Fruit fly (Drosophila melanogaster): ENCODE data around the gene RpL7-like.

RpL7-like gene

dm6 chr2L:12006397-12007330, 49.5 kb upstream of the RpL7-like start (continued):
- TF ChIP-seq Deaf1 (tag; optimal IDR thresholded peaks at IDR 0.05) (peak; percentile 77), croc (GFP tag; conservative IDR thresholded peaks at IDR 0.05) (peak; percentile 92), CG42726 (GFP tag; IDR thresholded peaks at IDR 0.05; ENCODE audit: partially characterized antibody) (no peak), CG6654 (GFP tag; optimal IDR thresholded peaks at IDR 0.05) (peak; percentile 83), dimm (GFP tag; IDR thresholded peaks at IDR 0.05) (no peak), CG6175 (GFP tag; IDR thresholded peaks at IDR 0.05) (no peak), CG7372 (GFP tag; IDR thresholded peaks at IDR 0.05) (no peak), CG17829 (tag; optimal IDR thresholded peaks at IDR 0.05) (peak; percentile 97), fd96Cb (tag; optimal IDR thresholded peaks at IDR 0.05) (peak; percentile 96), NC2α (GFP tag; optimal IDR thresholded peaks at IDR 0.05) (peak; percentile 0), CG43689 (GFP tag; IDR thresholded peaks at IDR 0.05) (no peak), CG6765 (GFP tag; optimal IDR thresholded peaks at IDR 0.05) (peak; percentile 91), fd64A (GFP tag; optimal IDR thresholded peaks at IDR 0.05) (no peak), wek (GFP tag; optimal IDR thresholded peaks at IDR 0.05) (no peak), CG12155 (GFP tag; optimal IDR thresholded peaks at IDR 0.05) (peak; percentile 90), CG13296 (GFP tag; optimal IDR thresholded peaks at IDR 0.05) (peak; percentile 98), Adf1 (GFP tag; IDR thresholded peaks at IDR 0.05) (no peak), ac (GFP tag; optimal IDR thresholded peaks at IDR 0.05) (peak; percentile 37), her (GFP tag; optimal IDR thresholded peaks at IDR 0.05) (peak; percentile 30), grn (GFP tag; optimal IDR thresholded peaks at IDR 0.05) (no peak), shn (GFP tag; optimal IDR thresholded peaks at IDR 0.05) (peak; percentile 77), CG13424 (tag; optimal IDR thresholded peaks at IDR 0.05) (peak; percentile 98), ems (GFP tag; optimal IDR thresholded peaks at IDR 0.05) (peak; percentile 73), ind (GFP tag; optimal IDR thresholded peaks at IDR 0.05) (peak; percentile 92), fd3F (GFP tag; optimal IDR thresholded peaks at IDR 0.05) (peak; percentile 92), Atf3 (GFP tag; optimal IDR thresholded peaks at IDR 0.05) (peak; percentile 57), luna (GFP tag; optimal IDR thresholded peaks at IDR 0.05) (peak; percentile 32), D (optimal IDR thresholded peaks at IDR 0.05) (no peak), D (GFP tag; optimal IDR thresholded peaks at IDR 0.05) (peak; percentile 97), az2 (GFP tag; optimal IDR thresholded peaks at IDR 0.05) (peak; percentile 91), trh (GFP tag; optimal IDR thresholded peaks at IDR 0.05) (peak; percentile 88), dysf (GFP tag; IDR thresholded peaks at IDR 0.05) (no peak), Side (GFP tag; optimal IDR thresholded peaks at IDR 0.05) (peak; percentile 34), Sox100B (GFP tag; optimal IDR thresholded peaks at IDR 0.05) (peak; percentile 99), CG8944 (GFP tag; optimal IDR thresholded peaks at IDR 0.05) (peak; percentile 38), Elba2 (GFP tag; optimal IDR thresholded peaks at IDR 0.05) (no peak), HLHmδ (GFP tag; optimal IDR thresholded peaks at IDR 0.05) (peak; percentile 56), CG1233 (GFP tag; optimal IDR thresholded peaks at IDR 0.05) (peak; percentile 95), mam (GFP tag; optimal IDR thresholded peaks at IDR 0.05) (peak; percentile 69), Ada2b (GFP tag; IDR thresholded peaks at IDR 0.05) (no peak), CG2889 (GFP tag; IDR thresholded peaks at IDR 0.05) (no peak), stc (GFP tag; IDR thresholded peaks at IDR 0.05) (no peak), sima (GFP tag; optimal IDR thresholded peaks at IDR 0.05) (no peak), ash1 (GFP tag; optimal IDR thresholded peaks at IDR 0.05) (no peak), tin (GFP tag; optimal IDR thresholded peaks at IDR 0.05) (peak; percentile 87), bowl (GFP tag; IDR thresholded peaks at IDR 0.05) (no peak), CG6254 (GFP tag; optimal IDR thresholded peaks at IDR 0.05) (peak; percentile 81), Ptx1 (GFP tag; IDR thresholded peaks at IDR 0.05) (no peak), GATAe (GFP tag; conservative IDR thresholded peaks at IDR 0.05) (no peak), usp (GFP tag; optimal IDR thresholded peaks at IDR 0.05) (no peak), dm (GFP tag; optimal IDR thresholded peaks at IDR 0.05) (peak; percentile 45)

Data from whole organism, embryonic.